Worm (Caenorhabditis elegans) whole organism, young adult: Measurements from ENCODE around the gene Y56A3A.6.

Source experiments
- B0035.1 ChIP-seq: sonication (generic microtip); optimal IDR thresholded peaks from 2 replicates; lab custom pipeline; 2016; ENCODE audit warnings: missing genetic modification characterization, mild to moderate bottlenecking, missing compliant biosample characterization, missing genotype, missing genetic modification reagents
- C06A6.2 ChIP-seq: fragments of 200-800 bp; sonication (Bioruptor generic); conservative IDR thresholded peaks from 2 replicates; pipeline ENCODE4 v1.3.6; 2022; ENCODE audit warnings: missing genetic modification characterization, missing compliant biosample characterization
- C17E4.6 ChIP-seq: fragments of 200-800 bp; sonication (Bioruptor generic); IDR thresholded peaks from 2 replicates; pipeline ENCODE4 v1.3.6; 2022; ENCODE audit warnings: missing genetic modification reagents, missing genetic modification characterization, missing compliant biosample characterization
- F10E7.11 ChIP-seq: sonication (generic microtip); optimal IDR thresholded peaks from 2 replicates; lab custom pipeline; 2017; ENCODE audit warnings: mild to moderate bottlenecking, missing genetic modification characterization, moderate library complexity, missing compliant biosample characterization
- F57C9.4 ChIP-seq: sonication (generic microtip); optimal IDR thresholded peaks from 2 replicates; lab custom pipeline; 2017; ENCODE audit warnings: mild to moderate bottlenecking, missing genetic modification characterization, missing compliant biosample characterization
- K12H6.12 ChIP-seq: fragments of 200-800 bp; sonication (Bioruptor generic); optimal IDR thresholded peaks from 2 replicates; lab custom pipeline; 2018; ENCODE audit warnings: mild to moderate bottlenecking, missing genetic modification characterization, missing compliant biosample characterization
- Y56A3A.18 ChIP-seq: fragments of 200-800 bp; sonication (Bioruptor generic); IDR thresholded peaks from 2 replicates; pipeline ENCODE4 v1.3.6; 2022; ENCODE audit warnings: missing genetic modification reagents, missing genetic modification characterization, missing compliant biosample characterization
- Y95B8A.8 ChIP-seq: fragments of 200-800 bp; sonication (Bioruptor generic); IDR thresholded peaks from 2 replicates; pipeline ENCODE4 v1.3.6; 2022; ENCODE audit warnings: missing genetic modification reagents, missing genetic modification characterization, missing compliant biosample characterization
- akir-1 ChIP-seq: fragments of 200-800 bp; sonication (Bioruptor generic); optimal IDR thresholded peaks from 2 replicates; lab custom pipeline; 2018; ENCODE audit warnings: mild to moderate bottlenecking, missing genetic modification characterization, moderate library complexity, missing compliant biosample characterization
- aptf-2 ChIP-seq: fragments of 200-800 bp; sonication (Bioruptor generic); conservative IDR thresholded peaks from 2 replicates; pipeline ENCODE4 v1.3.6; 2022; ENCODE audit warnings: missing genetic modification reagents, missing genetic modification characterization, missing compliant biosample characterization
- attf-5 ChIP-seq: fragments of 200-800 bp; sonication (Bioruptor generic); optimal IDR thresholded peaks from 2 replicates; lab custom pipeline; 2018; ENCODE audit warnings: mild to moderate bottlenecking, missing genetic modification characterization, missing compliant biosample characterization
- bed-1 ChIP-seq: fragments of 200-800 bp; sonication (Bioruptor generic); IDR thresholded peaks from 2 replicates; pipeline ENCODE4 v1.3.6; 2022; ENCODE audit warnings: missing genetic modification reagents, missing genetic modification characterization, missing compliant biosample characterization
- bed-2 ChIP-seq: fragments of 200-800 bp; sonication (Bioruptor generic); IDR thresholded peaks from 2 replicates; pipeline ENCODE4 v1.3.6; 2022; ENCODE audit warnings: missing genetic modification reagents, missing genetic modification characterization, missing compliant biosample characterization
- ccch-3 ChIP-seq: fragments of 200-800 bp; sonication (Bioruptor generic); optimal IDR thresholded peaks from 2 replicates; lab custom pipeline; 2018; ENCODE audit warnings: mild to moderate bottlenecking, missing genetic modification characterization, missing compliant biosample characterization
- cebp-2 ChIP-seq: fragments of 200-800 bp; sonication (Bioruptor generic); IDR thresholded peaks from 2 replicates; pipeline ENCODE4 v1.3.6; 2022; ENCODE audit warnings: missing genetic modification characterization, missing compliant biosample characterization
- ceh-27 ChIP-seq: fragments of 200-800 bp; sonication (Bioruptor generic); optimal IDR thresholded peaks from 2 replicates; lab custom pipeline; 2018; ENCODE audit warnings: mild to moderate bottlenecking, missing genetic modification characterization, moderate library complexity, missing compliant biosample characterization
- ceh-91 ChIP-seq: fragments of 200-800 bp; sonication (Bioruptor generic); IDR thresholded peaks from 2 replicates; pipeline ENCODE4 v1.3.6; 2022; ENCODE audit warnings: missing genetic modification reagents, missing genetic modification characterization, missing compliant biosample characterization
- chd-7 ChIP-seq: sonication (generic microtip); optimal IDR thresholded peaks from 2 replicates; lab custom pipeline; 2016; ENCODE audit warnings: mild to moderate bottlenecking, missing genetic modification characterization, moderate library complexity, missing compliant biosample characterization
- egrh-3 ChIP-seq: fragments of 200-800 bp; sonication (Bioruptor generic); IDR thresholded peaks from 2 replicates; pipeline ENCODE4 v1.3.6; 2022; ENCODE audit warnings: missing genetic modification reagents, missing genetic modification characterization, missing compliant biosample characterization
- lin-26 ChIP-seq: fragments of 200-800 bp; sonication (Bioruptor generic); IDR thresholded peaks from 2 replicates; pipeline ENCODE4 v1.3.6; 2022; ENCODE audit warnings: missing genetic modification reagents, missing genetic modification characterization, missing compliant biosample characterization
- lin-40 ChIP-seq: sonication (generic microtip); optimal IDR thresholded peaks from 2 replicates; lab custom pipeline; 2016; ENCODE audit warnings: missing genetic modification characterization, mild to moderate bottlenecking, missing compliant biosample characterization, missing genotype, missing genetic modification reagents
- lsl-1 ChIP-seq: fragments of 200-800 bp; sonication (Bioruptor generic); optimal IDR thresholded peaks from 2 replicates; lab custom pipeline; 2018; ENCODE audit warnings: mild to moderate bottlenecking, missing genetic modification characterization, moderate library complexity, missing compliant biosample characterization
- lsy-27 ChIP-seq: sonication (generic microtip); optimal IDR thresholded peaks from 2 replicates; lab custom pipeline; 2017; ENCODE audit warnings: missing genetic modification characterization, mild to moderate bottlenecking, missing compliant biosample characterization, antibody characterized with exemption, missing genotype, borderline replicate concordance; ENCODE audit not compliant: insufficient read depth
- madf-10 ChIP-seq: sonication (generic microtip); optimal IDR thresholded peaks from 2 replicates; lab custom pipeline; 2016; ENCODE audit warnings: mild to moderate bottlenecking, missing genetic modification characterization, missing compliant biosample characterization
- madf-3 ChIP-seq: fragments of 200-800 bp; sonication (Bioruptor generic); IDR thresholded peaks from 2 replicates; pipeline ENCODE4 v1.3.6; 2022; ENCODE audit warnings: missing genetic modification reagents, missing genetic modification characterization, missing compliant biosample characterization
- mcd-1 ChIP-seq: fragments of 200-800 bp; sonication (Bioruptor generic); IDR thresholded peaks from 2 replicates; pipeline ENCODE4 v1.3.6; 2022; ENCODE audit warnings: missing genetic modification reagents, missing genetic modification characterization, missing compliant biosample characterization
- nfya-2 ChIP-seq: fragments of 200-800 bp; sonication (Bioruptor generic); IDR thresholded peaks from 2 replicates; pipeline ENCODE4 v1.3.6; 2022; ENCODE audit warnings: missing genetic modification reagents, missing genetic modification characterization, missing compliant biosample characterization
- nfyb-1 ChIP-seq: fragments of 200-800 bp; sonication (Bioruptor generic); IDR thresholded peaks from 2 replicates; pipeline ENCODE4 v1.3.6; 2022; ENCODE audit warnings: missing genetic modification reagents, missing genetic modification characterization, missing compliant biosample characterization
- nhr-80 ChIP-seq: sonication (generic microtip); optimal IDR thresholded peaks from 2 replicates; lab custom pipeline; 2016; ENCODE audit warnings: missing genetic modification characterization, missing compliant biosample characterization
- rcor-1 ChIP-seq: fragments of 200-800 bp; sonication (Bioruptor generic); IDR thresholded peaks from 2 replicates; pipeline ENCODE4 v1.3.6; 2022; ENCODE audit warnings: missing genetic modification reagents, missing genetic modification characterization, missing compliant biosample characterization
- snpc-4 ChIP-seq, 5 experiments: fragments of 150-350 bp in 1 of 5; sonication (generic microtip) in 4 of 5; optimal IDR thresholded peaks; 2 replicates each; lab custom pipeline; 2014 to 2018; ENCODE audit warnings: missing genetic modification characterization in 5 of 5, missing biosample characterization in 3 of 5, antibody characterized with exemption in 2 of 5, mild to moderate bottlenecking in 2 of 5, missing compliant biosample characterization in 2 of 5, missing genotype in 2 of 5, moderate library complexity in 2 of 5, missing genetic modification reagents in 1 of 5
- tlf-1 ChIP-seq: fragments of 200-800 bp; sonication (Bioruptor generic); optimal IDR thresholded peaks from 2 replicates; lab custom pipeline; 2018; ENCODE audit warnings: mild to moderate bottlenecking, missing genetic modification characterization, missing compliant biosample characterization
- xnd-1 ChIP-seq: sonication (generic microtip); optimal IDR thresholded peaks from 2 replicates; lab custom pipeline; 2016; ENCODE audit warnings: missing genotype, missing genetic modification reagents, missing genetic modification characterization, missing compliant biosample characterization
- zfh-2 ChIP-seq: fragments of 200-800 bp; sonication (Bioruptor generic); conservative IDR thresholded peaks from 2 replicates; pipeline ENCODE4 v1.3.6; 2022; ENCODE audit warnings: missing genetic modification reagents, missing genetic modification characterization, missing compliant biosample characterization
- zim-3 ChIP-seq: sonication (generic microtip); optimal IDR thresholded peaks from 2 replicates; lab custom pipeline; 2017; ENCODE audit warnings: mild to moderate bottlenecking, missing genetic modification characterization, moderate library complexity, missing compliant biosample characterization
- ztf-18 ChIP-seq: sonication (generic microtip); optimal IDR thresholded peaks from 2 replicates; lab custom pipeline; 2016; ENCODE audit warnings: missing genotype, mild to moderate bottlenecking, missing genetic modification characterization, missing compliant biosample characterization
- ztf-25 ChIP-seq: fragments of 200-800 bp; sonication (Bioruptor generic); IDR thresholded peaks from 2 replicates; pipeline ENCODE4 v1.3.6; 2022; ENCODE audit warnings: missing genetic modification reagents, missing genetic modification characterization, missing compliant biosample characterization
- ztf-26 ChIP-seq: sonication (generic microtip); optimal IDR thresholded peaks from 2 replicates; lab custom pipeline; 2017; ENCODE audit warnings: missing genetic modification characterization, missing compliant biosample characterization
- ztf-3 ChIP-seq: fragments of 200-800 bp; sonication (Bioruptor generic); optimal IDR thresholded peaks from 2 replicates; lab custom pipeline; 2018; ENCODE audit warnings: mild to moderate bottlenecking, missing genetic modification characterization, missing compliant biosample characterization
- ztf-6 ChIP-seq: fragments of 200-800 bp; sonication (Bioruptor generic); IDR thresholded peaks from 2 replicates; pipeline ENCODE4 v1.3.6; 2022; ENCODE audit warnings: missing genetic modification reagents, missing genetic modification characterization, missing compliant biosample characterization

Gene Y56A3A.6

DNA sequence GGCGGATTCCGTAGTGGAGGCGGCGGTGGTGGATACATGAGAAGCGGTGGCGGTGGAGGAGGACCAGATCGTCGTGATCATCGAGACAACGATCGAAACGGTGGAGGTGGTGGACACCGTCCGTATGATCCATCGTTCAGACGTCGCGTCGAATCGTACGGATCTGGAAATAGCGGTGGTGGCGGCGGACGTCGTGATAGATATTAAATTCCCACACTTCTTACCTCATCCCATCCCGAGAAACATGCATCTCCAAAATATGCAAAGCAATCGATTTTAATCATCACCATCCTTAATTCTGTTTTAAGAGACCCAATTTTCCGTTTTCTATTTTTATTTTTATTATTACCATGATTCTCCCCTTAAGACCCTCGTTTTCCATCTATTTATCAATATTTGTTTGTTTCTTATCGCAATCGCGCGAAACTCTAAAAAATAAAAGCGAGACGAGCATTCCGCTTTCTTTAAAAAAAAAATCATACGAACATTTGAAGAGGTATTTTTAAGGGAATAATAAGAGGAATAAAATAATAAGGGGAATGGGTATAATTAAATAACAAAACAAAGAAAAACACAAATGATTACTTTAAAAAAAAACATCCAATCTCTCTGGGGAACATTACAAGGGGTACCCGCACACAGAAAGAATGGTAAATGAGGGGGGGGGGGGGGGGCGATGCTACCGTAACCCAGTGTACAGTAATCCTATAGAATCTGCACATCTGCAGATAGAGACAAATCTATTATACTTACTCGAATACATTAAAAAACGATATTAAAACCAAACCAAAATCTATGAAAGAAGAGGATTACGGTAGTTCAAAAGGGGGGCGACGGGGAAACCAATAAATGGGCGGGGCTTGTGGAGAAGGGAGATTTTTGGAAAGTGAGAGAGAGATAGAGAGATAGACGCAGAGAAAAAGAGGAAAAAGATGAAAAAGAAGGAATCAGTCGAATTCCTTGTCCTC, 47.8 kb downstream of the Y56A3A.6 start (continued):
- TF ChIP-seq ztf-26 (tag; lab: Kevin White, UChicago): no peak
- TF ChIP-seq C17E4.6 (GFP tag; lab: Robert Waterston, UW): peak; percentile 5; the same call in 1 of the 2 replicates
- TF ChIP-seq ceh-27 (GFP tag; lab: Kevin White, UChicago): peak; percentile 10
- peak; percentile 66; the same call in 1 of the 2 replicates for TF ChIP-seq madf-3
- peak; percentile 75 for TF ChIP-seq chd-7
- no peak for TF ChIP-seq lsy-27
- peak; percentile 70; the same call in 1 of the 2 replicates for TF ChIP-seq bed-1
- TF ChIP-seq nhr-80 (tag; lab: Kevin White, UChicago): no peak
- TF ChIP-seq mcd-1 (GFP tag; lab: Robert Waterston, UW): 0 out of 2 replicates have a peak, but pooled peaks have one; percentile 36
- peak; percentile 52 for TF ChIP-seq snpc-4 (GFP tag; optimal IDR thresholded peaks at IDR 0.05; lab: Kevin White, UChicago)
- peak in 2 of 4 experiments; percentile 18 to 58 for TF ChIP-seq snpc-4 (tag; optimal IDR thresholded peaks at IDR 0.05; lab: Kevin White, UChicago)
- peak; percentile 42 for TF ChIP-seq lsl-1 (GFP tag; lab: Kevin White, UChicago)
- TF ChIP-seq Y56A3A.18 (GFP tag; lab: Robert Waterston, UW): peak; percentile 25; the same call in 1 of the 2 replicates
- TF ChIP-seq madf-10 (tag; lab: Kevin White, UChicago): no peak
- TF ChIP-seq zim-3: peak; percentile 62
- TF ChIP-seq xnd-1 (tag; lab: Kevin White, UChicago): peak; percentile 18

DNA sequence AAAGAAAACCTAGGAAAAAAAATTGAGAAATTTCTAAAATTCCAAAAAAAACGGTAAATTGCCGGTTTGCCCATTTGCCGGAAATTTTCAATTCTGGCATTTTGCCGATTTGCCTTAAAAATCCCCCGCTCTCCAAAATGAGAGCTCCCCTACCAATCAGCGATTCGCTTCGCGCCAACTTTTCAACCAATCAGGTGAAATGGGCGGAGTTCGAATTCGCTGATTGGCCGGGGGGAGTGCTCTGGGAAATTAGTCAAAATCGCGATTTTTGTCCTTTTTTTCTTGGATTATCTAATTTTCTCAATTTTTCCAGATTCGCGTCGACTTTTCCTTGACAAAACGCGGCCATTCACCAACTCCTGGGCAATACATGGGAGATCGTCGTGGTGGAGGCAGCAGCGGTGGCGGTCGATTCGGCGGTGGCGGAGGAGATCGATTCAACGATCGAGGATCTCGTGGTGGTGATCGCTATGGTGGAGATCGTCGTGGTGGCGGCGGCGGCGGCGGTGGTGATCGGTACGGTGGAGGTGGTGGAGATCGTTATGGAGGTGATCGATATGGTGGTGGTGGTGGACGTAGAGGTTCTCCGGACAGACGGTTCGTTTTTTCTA, 48.9 kb downstream of the Y56A3A.6 start:
- TF ChIP-seq aptf-2 (GFP tag; lab: Robert Waterston, UW) (no peak), B0035.1 (tag; lab: Kevin White, UChicago) (no peak), egrh-3 (peak; percentile 75; the same call in 1 of the 2 replicates), zfh-2 (GFP tag; lab: Robert Waterston, UW) (peak; percentile 83), Y56A3A.18 (GFP tag; lab: Robert Waterston, UW) (no peak), ztf-18 (tag; lab: Kevin White, UChicago) (no peak), nfyb-1 (GFP tag; lab: Robert Waterston, UW) (peak; percentile 90), rcor-1 (peak; percentile 28; the same call in 1 of the 2 replicates)

DNA sequence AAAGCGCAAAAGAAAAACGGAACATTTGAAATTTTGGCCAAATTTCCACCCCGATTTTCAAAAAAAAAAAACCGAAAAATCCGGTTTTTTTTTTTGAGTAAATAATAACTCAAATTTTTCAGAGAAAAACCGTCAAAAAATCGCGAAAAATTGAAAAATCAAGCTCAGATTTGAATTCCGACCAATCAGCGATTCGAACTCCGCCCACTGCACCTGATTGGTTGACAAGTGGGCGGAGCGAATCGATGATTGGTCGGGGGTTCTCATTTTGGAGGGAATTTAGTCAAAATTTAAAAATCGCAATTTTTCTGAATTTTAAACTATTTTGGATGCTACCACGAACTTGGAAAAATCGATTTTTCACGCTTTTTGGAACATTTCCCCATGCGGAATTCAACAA, 49.5 kb downstream of the Y56A3A.6 start:
- TF ChIP-seq cebp-2 (GFP tag; lab: Robert Waterston, UW) (no peak), ccch-3 (GFP tag; lab: Kevin White, UChicago) (no peak), tlf-1 (GFP tag; lab: Kevin White, UChicago) (no peak), lin-26 (GFP tag; lab: Robert Waterston, UW) (no peak), K12H6.12 (tag; lab: Kevin White, UChicago) (no peak), F10E7.11 (tag; lab: Kevin White, UChicago) (no peak), C06A6.2 (no peak), ztf-25 (GFP tag; lab: Robert Waterston, UW) (no peak), ceh-91 (no peak), ztf-3 (GFP tag; lab: Kevin White, UChicago) (no peak), egrh-3 (no peak), bed-2 (no peak), lin-40 (tag; lab: Kevin White, UChicago) (no peak), ztf-18 (tag; lab: Kevin White, UChicago) (no peak), akir-1 (no peak), Y95B8A.8 (GFP tag; lab: Robert Waterston, UW) (no peak), F57C9.4 (tag; lab: Kevin White, UChicago) (no peak), nfya-2 (GFP tag; lab: Robert Waterston, UW) (no peak), attf-5 (GFP tag; lab: Kevin White, UChicago) (no peak), ztf-6 (GFP tag; lab: Robert Waterston, UW) (no peak)
